Worm (Caenorhabditis elegans): Measurements from ENCODE around the gene fut-1.

The fut-1 gene

ce11 chrII:8749084-8749483 is 10.3 kb downstream of the fut-1 start:
- no peak for TF ChIP-seq lin-13 (tag; optimal IDR thresholded peaks at IDR 0.05)
- TF ChIP-seq ham-2 (GFP tag; optimal IDR thresholded peaks at IDR 0.05): peak; percentile 80
- TF ChIP-seq sptf-1 (tag; optimal IDR thresholded peaks at IDR 0.05): no peak
- peak; percentile 58 for TF ChIP-seq elt-1 (tag; optimal IDR thresholded peaks at IDR 0.05; ENCODE audit: borderline replicate concordance, insufficient read depth)
- TF ChIP-seq ceh-39 (tag; optimal IDR thresholded peaks at IDR 0.05): no peak
- TF ChIP-seq hlh-1 (tag; optimal IDR thresholded peaks at IDR 0.05): no peak
- peak; percentile 99 for TF ChIP-seq blmp-1 (tag; optimal IDR thresholded peaks at IDR 0.05)
- no peak for TF ChIP-seq lsy-2 (tag; optimal IDR thresholded peaks at IDR 0.05)

- TF ChIP-seq ces-1 (GFP tag; optimal IDR thresholded peaks at IDR 0.05): peak; percentile 58
- TF ChIP-seq cnd-1 (tag; optimal IDR thresholded peaks at IDR 0.05): peak; percentile 69
- TF ChIP-seq lsy-2 (tag; optimal IDR thresholded peaks at IDR 0.05): no peak
Observed at ce11 chrII:8748638-8749037, 10.8 kb downstream of the fut-1 start.

- no peak for TF ChIP-seq snpc-4 (tag; optimal IDR thresholded peaks at IDR 0.05)
- TF ChIP-seq hlh-1 (tag; optimal IDR thresholded peaks at IDR 0.05): no peak
- TF ChIP-seq elt-1 (tag; optimal IDR thresholded peaks at IDR 0.05; ENCODE audit: borderline replicate concordance, insufficient read depth): no peak
- TF ChIP-seq blmp-1 (tag; optimal IDR thresholded peaks at IDR 0.05): no peak
- no peak for TF ChIP-seq lin-32 (GFP tag; optimal IDR thresholded peaks at IDR 0.05)
- peak; percentile 32 for TF ChIP-seq mab-5 (tag; optimal IDR thresholded peaks at IDR 0.05)
- peak; percentile 40 for TF ChIP-seq M03D4.4 (tag; optimal IDR thresholded peaks at IDR 0.05)
- no peak for TF ChIP-seq flh-1 (GFP tag; optimal IDR thresholded peaks at IDR 0.05)
- TF ChIP-seq unc-62 (GFP tag; optimal IDR thresholded peaks at IDR 0.05): peak; percentile 65
- TF ChIP-seq nhr-2 (tag; optimal IDR thresholded peaks at IDR 0.05): peak; percentile 7
- no peak for TF ChIP-seq nhr-28 (tag; optimal IDR thresholded peaks at IDR 0.05)
- TF ChIP-seq ces-1 (GFP tag; optimal IDR thresholded peaks at IDR 0.05): peak; percentile 30
- TF ChIP-seq ztf-11 (tag; optimal IDR thresholded peaks at IDR 0.05): no peak
- no peak for TF ChIP-seq sptf-1 (tag; optimal IDR thresholded peaks at IDR 0.05)
- TF ChIP-seq ceh-43 (GFP tag; optimal IDR thresholded peaks at IDR 0.05): peak; percentile 29
- peak; percentile 63 for TF ChIP-seq cnd-1 (tag; optimal IDR thresholded peaks at IDR 0.05)
- TF ChIP-seq ceh-83 (GFP tag; optimal IDR thresholded peaks at IDR 0.05): no peak
- TF ChIP-seq lsy-2 (tag; optimal IDR thresholded peaks at IDR 0.05): no peak
- TF ChIP-seq lin-13 (tag; optimal IDR thresholded peaks at IDR 0.05): no peak
- TF ChIP-seq sem-2 (GFP tag; optimal IDR thresholded peaks at IDR 0.05): no peak
- no peak for TF ChIP-seq tbx-8 (GFP tag; optimal IDR thresholded peaks at IDR 0.05)
- TF ChIP-seq zip-8 (tag; optimal IDR thresholded peaks at IDR 0.05): no peak
- no peak for TF ChIP-seq nhr-237 (tag; optimal IDR thresholded peaks at IDR 0.05)
- TF ChIP-seq mep-1 (tag; optimal IDR thresholded peaks at IDR 0.05): peak; percentile 8
- TF ChIP-seq nhr-76 (tag; optimal IDR thresholded peaks at IDR 0.05): no peak
- TF ChIP-seq drap-1 (GFP tag; optimal IDR thresholded peaks at IDR 0.05): peak; percentile 55
- no peak for TF ChIP-seq elt-3 (tag; optimal IDR thresholded peaks at IDR 0.05)
- TF ChIP-seq nhr-12 (tag; optimal IDR thresholded peaks at IDR 0.05): no peak
- peak; percentile 69 for TF ChIP-seq pha-4 (tag; optimal IDR thresholded peaks at IDR 0.05)
- peak; percentile 68 for TF ChIP-seq mls-2 (tag; optimal IDR thresholded peaks at IDR 0.05)
- no peak for TF ChIP-seq ham-2 (GFP tag; optimal IDR thresholded peaks at IDR 0.05)
- TF ChIP-seq ceh-39 (tag; optimal IDR thresholded peaks at IDR 0.05): no peak
- TF ChIP-seq unc-120 (tag; optimal IDR thresholded peaks at IDR 0.05; ENCODE audit: poor library complexity, severe bottlenecking): peak; percentile 24
- no peak for TF ChIP-seq bed-3 (GFP tag; optimal IDR thresholded peaks at IDR 0.05)
- no peak for TF ChIP-seq unc-39 (tag; optimal IDR thresholded peaks at IDR 0.05)
Observed at ce11 chrII:8747939-8748352, 11.4 kb downstream of the fut-1 start.

ce11 chrII:8747246-8747938 is 12.0 kb downstream of the fut-1 start:
- no peak for TF ChIP-seq elt-1 (tag; optimal IDR thresholded peaks at IDR 0.05; ENCODE audit: borderline replicate concordance, insufficient read depth)
- TF ChIP-seq nhr-2 (tag; optimal IDR thresholded peaks at IDR 0.05): peak; percentile 86
- TF ChIP-seq lin-13 (tag; optimal IDR thresholded peaks at IDR 0.05): no peak
- TF ChIP-seq mep-1 (tag; optimal IDR thresholded peaks at IDR 0.05): no peak
- TF ChIP-seq nhr-76 (tag; optimal IDR thresholded peaks at IDR 0.05): no peak
- no peak for TF ChIP-seq ztf-11 (tag; optimal IDR thresholded peaks at IDR 0.05)
- peak; percentile 59 for TF ChIP-seq cnd-1 (tag; optimal IDR thresholded peaks at IDR 0.05)
- no peak for TF ChIP-seq pha-4 (tag; optimal IDR thresholded peaks at IDR 0.05)
- no peak for TF ChIP-seq unc-39 (tag; optimal IDR thresholded peaks at IDR 0.05)
- no peak for TF ChIP-seq ceh-43 (GFP tag; optimal IDR thresholded peaks at IDR 0.05)
- TF ChIP-seq blmp-1 (tag; optimal IDR thresholded peaks at IDR 0.05): no peak
- no peak for TF ChIP-seq mab-5 (tag; optimal IDR thresholded peaks at IDR 0.05)
- TF ChIP-seq lsy-2 (tag; optimal IDR thresholded peaks at IDR 0.05): no peak
- TF ChIP-seq elt-3 (tag; optimal IDR thresholded peaks at IDR 0.05): no peak
- TF ChIP-seq nhr-237 (tag; optimal IDR thresholded peaks at IDR 0.05): no peak
- TF ChIP-seq mls-2 (tag; optimal IDR thresholded peaks at IDR 0.05): no peak
- no peak for TF ChIP-seq sem-2 (GFP tag; optimal IDR thresholded peaks at IDR 0.05)
- TF ChIP-seq lin-32 (GFP tag; optimal IDR thresholded peaks at IDR 0.05): no peak
- TF ChIP-seq ces-1 (GFP tag; optimal IDR thresholded peaks at IDR 0.05): no peak
- no peak for TF ChIP-seq sptf-1 (tag; optimal IDR thresholded peaks at IDR 0.05)
- no peak for TF ChIP-seq ham-2 (GFP tag; optimal IDR thresholded peaks at IDR 0.05)
- TF ChIP-seq hlh-1 (tag; optimal IDR thresholded peaks at IDR 0.05): peak; percentile 41
- peak; percentile 1 for TF ChIP-seq unc-120 (tag; optimal IDR thresholded peaks at IDR 0.05; ENCODE audit: poor library complexity, severe bottlenecking)
- no peak for TF ChIP-seq tbx-8 (GFP tag; optimal IDR thresholded peaks at IDR 0.05)
- TF ChIP-seq flh-1 (GFP tag; optimal IDR thresholded peaks at IDR 0.05): no peak
- TF ChIP-seq bed-3 (GFP tag; optimal IDR thresholded peaks at IDR 0.05): no peak
- no peak for TF ChIP-seq nhr-28 (tag; optimal IDR thresholded peaks at IDR 0.05)
- no peak for TF ChIP-seq ceh-39 (tag; optimal IDR thresholded peaks at IDR 0.05)
- no peak for TF ChIP-seq M03D4.4 (tag; optimal IDR thresholded peaks at IDR 0.05)
- peak; percentile 78 for TF ChIP-seq unc-62 (GFP tag; optimal IDR thresholded peaks at IDR 0.05)
- TF ChIP-seq drap-1 (GFP tag; optimal IDR thresholded peaks at IDR 0.05): no peak
- TF ChIP-seq zip-8 (tag; optimal IDR thresholded peaks at IDR 0.05): no peak
- TF ChIP-seq snpc-4 (tag; optimal IDR thresholded peaks at IDR 0.05): no peak
- no peak for TF ChIP-seq ceh-83 (GFP tag; optimal IDR thresholded peaks at IDR 0.05)
- no peak for TF ChIP-seq nhr-12 (tag; optimal IDR thresholded peaks at IDR 0.05)
